Fruit fly (Drosophila melanogaster) whole organism, embryonic: ENCODE measurements around the gene CAHbeta.

Source experiments
- CG12155 ChIP-seq: fragments of 200-800 bp; sonication (Bioruptor generic); optimal IDR thresholded peaks from 3 replicates; lab custom pipeline; 2016; ENCODE audit warnings: missing biosample characterization, missing genetic modification characterization
- CG15696 ChIP-seq: fragments of 200-800 bp; sonication (Bioruptor generic); optimal IDR thresholded peaks from 2 replicates; lab custom pipeline; 2019; ENCODE audit warnings: missing biosample characterization, mild to moderate bottlenecking, missing genetic modification characterization, moderate library complexity
- CG16863 ChIP-seq: fragments of 200-800 bp; sonication (Bioruptor generic); optimal IDR thresholded peaks from 3 replicates; lab custom pipeline; 2016; ENCODE audit warnings: missing biosample characterization, missing genetic modification characterization
- CG17359 ChIP-seq: fragments of 200-800 bp; sonication (Bioruptor generic); optimal IDR thresholded peaks from 3 replicates; lab custom pipeline; 2018; ENCODE audit warnings: missing biosample characterization, mild to moderate bottlenecking, missing genetic modification characterization, moderate library complexity
- CG2116 ChIP-seq: fragments of 200-800 bp; sonication (Bioruptor generic); optimal IDR thresholded peaks from 3 replicates; lab custom pipeline; 2018; ENCODE audit warnings: missing biosample characterization, mild to moderate bottlenecking, missing genetic modification characterization
- CG2120 ChIP-seq: fragments of 200-800 bp; sonication (Bioruptor generic); optimal IDR thresholded peaks from 3 replicates; lab custom pipeline; 2016; ENCODE audit warnings: missing biosample characterization, missing genetic modification characterization
- CG3065 ChIP-seq: fragments of 200-800 bp; sonication (Bioruptor generic); optimal IDR thresholded peaks from 2 replicates; lab custom pipeline; 2016; ENCODE audit warnings: missing biosample characterization, missing genetic modification characterization
- CG3163 ChIP-seq: fragments of 200-800 bp; sonication (Bioruptor generic); optimal IDR thresholded peaks from 3 replicates; lab custom pipeline; 2016; ENCODE audit warnings: missing biosample characterization, missing genetic modification characterization
- CG32772 ChIP-seq: fragments of 200-800 bp; sonication (Bioruptor generic); IDR thresholded peaks from 2 replicates; pipeline ENCODE4 v1.3.6; 2022; ENCODE audit warnings: missing biosample characterization, missing genetic modification characterization
- CG3281 ChIP-seq: fragments of 200-800 bp; sonication (Bioruptor generic); optimal IDR thresholded peaks from 3 replicates; lab custom pipeline; 2017; ENCODE audit warnings: missing biosample characterization, mild to moderate bottlenecking, missing genetic modification characterization
- CG6689 ChIP-seq: fragments of 200-800 bp; sonication (Bioruptor generic); IDR thresholded peaks from 2 replicates; pipeline ENCODE4 v1.3.6; 2022; ENCODE audit warnings: missing biosample characterization, missing genetic modification characterization
- CG8944 ChIP-seq: fragments of 200-800 bp; sonication (Bioruptor generic); optimal IDR thresholded peaks from 3 replicates; lab custom pipeline; 2016; ENCODE audit warnings: missing biosample characterization, missing genetic modification characterization
- CG9727 ChIP-seq: fragments of 200-800 bp; sonication (Bioruptor generic); optimal IDR thresholded peaks from 3 replicates; lab custom pipeline; 2017; ENCODE audit warnings: missing biosample characterization, mild to moderate bottlenecking, missing genetic modification characterization
- CHES-1-like ChIP-seq: fragments of 200-800 bp; sonication (Bioruptor generic); optimal IDR thresholded peaks from 2 replicates; lab custom pipeline; 2016; ENCODE audit warnings: missing biosample characterization, missing genetic modification characterization
- Chrac-16 ChIP-seq: fragments of 200-800 bp; sonication (Bioruptor generic); optimal IDR thresholded peaks from 3 replicates; lab custom pipeline; 2016; ENCODE audit warnings: missing biosample characterization, missing genetic modification characterization
- CkIIα-i1 ChIP-seq: fragments of 200-800 bp; sonication (Bioruptor generic); IDR thresholded peaks from 2 replicates; pipeline ENCODE4 v1.3.6; 2022; ENCODE audit warnings: missing biosample characterization, missing genetic modification characterization
- D19A ChIP-seq: fragments of 200-800 bp; optimal IDR thresholded peaks from 3 replicates; lab custom pipeline; 2019; ENCODE audit warnings: missing biosample characterization, mild to moderate bottlenecking, missing genetic modification characterization, moderate library complexity
- Deaf1 ChIP-seq: fragments of 200-800 bp; optimal IDR thresholded peaks from 3 replicates; lab custom pipeline; 2019; ENCODE audit warnings: missing biosample characterization, mild to moderate bottlenecking, missing genetic modification characterization, moderate library complexity
- Dip3 ChIP-seq: fragments of 200-800 bp; sonication (Bioruptor generic); optimal IDR thresholded peaks from 3 replicates; lab custom pipeline; 2016; ENCODE audit warnings: missing biosample characterization, missing genetic modification characterization
- Fer2 ChIP-seq: fragments of 200-800 bp; sonication (Bioruptor generic); optimal IDR thresholded peaks from 2 replicates; lab custom pipeline; 2018; ENCODE audit warnings: missing biosample characterization, mild to moderate bottlenecking, missing genetic modification characterization, moderate library complexity
- Gug ChIP-seq: fragments of 200-800 bp; sonication (Bioruptor generic); IDR thresholded peaks from 4 replicates; pipeline ENCODE4 v1.3.6; 2022; ENCODE audit warnings: missing biosample characterization, missing genetic modification characterization
- Hand ChIP-seq: fragments of 200-800 bp; sonication (Bioruptor generic); optimal IDR thresholded peaks from 2 replicates; lab custom pipeline; 2017; ENCODE audit warnings: mild to moderate bottlenecking, missing biosample characterization, missing genetic modification reagents, missing genetic modification characterization
- HmgZ ChIP-seq: fragments of 200-800 bp; sonication (Bioruptor generic); optimal IDR thresholded peaks from 2 replicates; lab custom pipeline; 2018; ENCODE audit warnings: missing biosample characterization, mild to moderate bottlenecking, missing genetic modification characterization
- Hmr ChIP-seq: fragments of 200-800 bp; sonication (Bioruptor generic); optimal IDR thresholded peaks from 3 replicates; lab custom pipeline; 2017; ENCODE audit warnings: mild to moderate bottlenecking, missing biosample characterization, missing genetic modification reagents, missing genetic modification characterization
- Hr78 ChIP-seq, 2 experiments: fragments of 200-800 bp in 1 of 2; fragments of >200 bp in 1 of 2; sonication (Bioruptor generic) in 1 of 2; optimal IDR thresholded peaks; 2 replicates each; lab custom pipeline; 2017 to 2019; ENCODE audit warnings: missing biosample characterization in 2 of 2, missing genetic modification characterization in 2 of 2, mild to moderate bottlenecking in 1 of 2, moderate library complexity in 1 of 2
- Max ChIP-seq: fragments of 200-800 bp; sonication (Bioruptor generic); optimal IDR thresholded peaks from 2 replicates; lab custom pipeline; 2016; ENCODE audit warnings: missing biosample characterization, mild to moderate bottlenecking, missing genetic modification characterization
- Med ChIP-seq: fragments of 200-800 bp; sonication (Bioruptor generic); peaks from one replicate; lab custom pipeline; 2016; ENCODE audit warnings: missing biosample characterization, missing genetic modification characterization, mild to moderate bottlenecking, inconsistent platforms, moderate library complexity
- Optix ChIP-seq: fragments of 200-800 bp; sonication (Bioruptor generic); IDR thresholded peaks from 3 replicates; pipeline ENCODE4 v1.3.6; 2022; ENCODE audit warnings: missing biosample characterization, missing genetic modification characterization
- Ravus ChIP-seq: fragments of 200-800 bp; sonication (Bioruptor generic); IDR thresholded peaks from 2 replicates; pipeline ENCODE4 v1.3.6; 2022; ENCODE audit warnings: missing biosample characterization, missing genetic modification characterization
- Rfx ChIP-seq: fragments of 200-800 bp; sonication (Bioruptor generic); IDR thresholded peaks from 2 replicates; pipeline ENCODE4 v1.3.6; 2022; ENCODE audit warnings: missing biosample characterization, missing genetic modification characterization
- Spps ChIP-seq: fragments of 200-800 bp; sonication (Bioruptor generic); optimal IDR thresholded peaks from 2 replicates; lab custom pipeline; 2018; ENCODE audit warnings: missing biosample characterization, mild to moderate bottlenecking, missing genetic modification characterization
- abd-A ChIP-seq: fragments of 200-800 bp; sonication (Bioruptor generic); optimal IDR thresholded peaks from 3 replicates; lab custom pipeline; 2019; ENCODE audit warnings: missing biosample characterization, mild to moderate bottlenecking, missing genetic modification characterization, moderate library complexity
- br ChIP-seq: fragments of >200 bp; optimal IDR thresholded peaks from 2 replicates; lab custom pipeline; 2017
- croc ChIP-seq: fragments of 200-800 bp; sonication (Bioruptor generic); conservative IDR thresholded peaks from 3 replicates; pipeline ENCODE4 v1.3.6; 2022; ENCODE audit warnings: missing biosample characterization, missing genetic modification characterization
- cwo ChIP-seq: fragments of 200-800 bp; sonication (Bioruptor generic); optimal IDR thresholded peaks from 3 replicates; lab custom pipeline; 2017; ENCODE audit warnings: missing biosample characterization, missing genetic modification characterization, mild to moderate bottlenecking, moderate library complexity, missing genetic modification reagents
- fd64A ChIP-seq: fragments of 200-800 bp; sonication (Bioruptor generic); optimal IDR thresholded peaks from 3 replicates; lab custom pipeline; 2018; ENCODE audit warnings: missing biosample characterization, mild to moderate bottlenecking, missing genetic modification characterization
- gce ChIP-seq: fragments of 200-800 bp; sonication (Bioruptor generic); IDR thresholded peaks from 3 replicates; pipeline ENCODE4 v1.3.6; 2022; ENCODE audit warnings: missing biosample characterization, missing genetic modification characterization
- gcm ChIP-seq: fragments of 200-800 bp; sonication (Bioruptor generic); optimal IDR thresholded peaks from 2 replicates; lab custom pipeline; 2019; ENCODE audit warnings: missing biosample characterization, mild to moderate bottlenecking, missing genetic modification characterization, moderate library complexity
- grau ChIP-seq: fragments of 200-800 bp; optimal IDR thresholded peaks from 3 replicates; lab custom pipeline; 2019; ENCODE audit warnings: missing biosample characterization, mild to moderate bottlenecking, missing genetic modification characterization, moderate library complexity
- hbn ChIP-seq: fragments of 200-800 bp; sonication (Bioruptor generic); IDR thresholded peaks from 2 replicates; pipeline ENCODE4 v1.3.6; 2022; ENCODE audit warnings: missing biosample characterization, missing genetic modification characterization; ENCODE audit not compliant: partially characterized antibody
- her ChIP-seq: fragments of 200-800 bp; sonication (Bioruptor generic); optimal IDR thresholded peaks from 2 replicates; lab custom pipeline; 2016; ENCODE audit warnings: missing biosample characterization, missing genetic modification characterization
- lbe ChIP-seq: fragments of 200-800 bp; sonication (Bioruptor generic); optimal IDR thresholded peaks from 2 replicates; lab custom pipeline; 2016; ENCODE audit warnings: missing biosample characterization, mild to moderate bottlenecking, missing genetic modification characterization
- odd ChIP-seq: fragments of 200-800 bp; sonication (Bioruptor generic); optimal IDR thresholded peaks from 2 replicates; lab custom pipeline; 2017; ENCODE audit warnings: missing biosample characterization, mild to moderate bottlenecking, missing genetic modification characterization
- peb ChIP-seq: fragments of 200-800 bp; sonication (Bioruptor generic); IDR thresholded peaks from 2 replicates; pipeline ENCODE4 v1.3.6; 2022; ENCODE audit warnings: missing biosample characterization, missing genetic modification characterization
- pnt ChIP-seq: fragments of 200-800 bp; sonication (Bioruptor generic); optimal IDR thresholded peaks from 3 replicates; lab custom pipeline; 2016; ENCODE audit warnings: missing biosample characterization, missing genetic modification characterization
- pzg ChIP-seq: fragments of 200-800 bp; sonication (Bioruptor generic); optimal IDR thresholded peaks from 3 replicates; lab custom pipeline; 2018; ENCODE audit warnings: missing biosample characterization, mild to moderate bottlenecking, missing genetic modification characterization, moderate library complexity
- ro ChIP-seq: fragments of 200-800 bp; sonication (Bioruptor generic); IDR thresholded peaks from 2 replicates; pipeline ENCODE4 v1.3.6; 2022; ENCODE audit warnings: missing biosample characterization, missing genetic modification characterization
- sim ChIP-seq: fragments of 200-800 bp; sonication (Bioruptor generic); IDR thresholded peaks from 2 replicates; pipeline ENCODE4 v1.3.6; 2022; ENCODE audit warnings: missing biosample characterization, missing genetic modification characterization
- tap ChIP-seq: fragments of 200-800 bp; optimal IDR thresholded peaks from 3 replicates; lab custom pipeline; 2019; ENCODE audit warnings: missing biosample characterization, mild to moderate bottlenecking, missing genetic modification characterization, moderate library complexity
- unpg ChIP-seq: fragments of 200-800 bp; sonication (Bioruptor generic); optimal IDR thresholded peaks from 3 replicates; lab custom pipeline; 2018; ENCODE audit warnings: missing biosample characterization, mild to moderate bottlenecking, missing genetic modification characterization, moderate library complexity
- zf30C ChIP-seq: fragments of 200-800 bp; sonication (Bioruptor generic); optimal IDR thresholded peaks from 3 replicates; lab custom pipeline; 2018; ENCODE audit warnings: missing biosample characterization, mild to moderate bottlenecking, missing genetic modification characterization

CAHbeta gene

dm6 chr3R:8984602-8985074 is 4.0 kb downstream of the CAHbeta start, which contains the start of gene CG11970 (continued):
- no peak for TF ChIP-seq zf30C (GFP tag; lab: Kevin White, UChicago)
- TF ChIP-seq Gug (GFP tag; lab: Robert Waterston, UW) = peak; percentile 42; the same call in 2 of the 4 replicates
- TF ChIP-seq gcm = no peak
- TF ChIP-seq fd64A (GFP tag; lab: Kevin White, UChicago) = no peak
- TF ChIP-seq Hand = no peak
- TF ChIP-seq CG2116 (GFP tag; lab: Kevin White, UChicago) = peak; percentile 41
- peak; percentile 52 for TF ChIP-seq hbn (GFP tag; lab: Robert Waterston, UW)
- TF ChIP-seq odd = no peak
- TF ChIP-seq tap = no peak
- TF ChIP-seq CG16863 (GFP tag; lab: Kevin White, UChicago) = no peak
- no peak for TF ChIP-seq CG17359 (tag; lab: Kevin White, UChicago)
- TF ChIP-seq CG15696 (tag; lab: Kevin White, UChicago) = peak; percentile 19
- TF ChIP-seq Med = peak; percentile 89
- peak; percentile 46 for TF ChIP-seq grau (tag; lab: Kevin White, UChicago)
- TF ChIP-seq CG32772 (GFP tag; lab: Robert Waterston, UW) = no peak; the same call in 1 of the 2 replicates
- TF ChIP-seq pnt (GFP tag; lab: Kevin White, UChicago) = peak; percentile 12
- TF ChIP-seq unpg = no peak
- peak; percentile 90 for TF ChIP-seq her (GFP tag; lab: Kevin White, UChicago)
- TF ChIP-seq CG12155 (GFP tag; lab: Kevin White, UChicago) = peak; percentile 34
- no peak for TF ChIP-seq ro (GFP tag; lab: Robert Waterston, UW)
- no peak for TF ChIP-seq croc
- TF ChIP-seq CkIIα-i1 (GFP tag; lab: Robert Waterston, UW) = no peak
- no peak for TF ChIP-seq Deaf1
- no peak for TF ChIP-seq br (lab: Kevin White, UChicago)
- TF ChIP-seq HmgZ (tag; lab: Kevin White, UChicago) = no peak
- TF ChIP-seq abd-A (tag; lab: Kevin White, UChicago) = no peak
- TF ChIP-seq CG3163 = no peak
- peak; percentile 21 for TF ChIP-seq CG3281
- no peak for TF ChIP-seq Ravus (GFP tag; lab: Robert Waterston, UW)
- no peak for TF ChIP-seq Spps (tag; lab: Kevin White, UChicago)
- no peak for TF ChIP-seq Optix (GFP tag; lab: Robert Waterston, UW)
- peak; percentile 57 for TF ChIP-seq pzg (GFP tag; lab: Kevin White, UChicago)
- TF ChIP-seq Hr78 (GFP tag; optimal IDR thresholded peaks at IDR 0.05; lab: Kevin White, UChicago) = no peak
- TF ChIP-seq CG9727 = peak; percentile 49
- TF ChIP-seq D19A (tag; lab: Kevin White, UChicago) = no peak
- no peak for TF ChIP-seq peb (GFP tag; lab: Robert Waterston, UW)
- TF ChIP-seq lbe (GFP tag; lab: Kevin White, UChicago) = no peak
- no peak for TF ChIP-seq CG8944 (GFP tag; lab: Kevin White, UChicago)
- peak; percentile 34; the same call in 1 of the 2 replicates for TF ChIP-seq CG6689 (GFP tag; lab: Robert Waterston, UW)
- no peak for TF ChIP-seq Hmr
- TF ChIP-seq sim (GFP tag; lab: Robert Waterston, UW) = no peak
- peak; percentile 55 for TF ChIP-seq Dip3
- TF ChIP-seq Fer2 = peak; percentile 22
- TF ChIP-seq Rfx = peak; percentile 56; the same call in 1 of the 2 replicates
- no peak for TF ChIP-seq cwo (GFP tag; lab: Kevin White, UChicago)
- peak; percentile 68 for TF ChIP-seq CG2120 (GFP tag; lab: Kevin White, UChicago)
- no peak for TF ChIP-seq Max (GFP tag; lab: Kevin White, UChicago)
- no peak for TF ChIP-seq gce (GFP tag; lab: Robert Waterston, UW)
- peak; percentile 35 for TF ChIP-seq CHES-1-like (GFP tag; lab: Kevin White, UChicago)
- peak; percentile 36 for TF ChIP-seq Chrac-16 (GFP tag; lab: Kevin White, UChicago)
- TF ChIP-seq CG3065 (GFP tag; lab: Kevin White, UChicago) = no peak
